Fruit fly (Drosophila melanogaster) whole organism, embryonic: Measurements from ENCODE around the gene CG3690.

Experiments
- Atf-2 ChIP-seq: fragments of 200-800 bp; sonication (Bioruptor generic); optimal IDR thresholded peaks from 2 replicates; lab custom pipeline; 2016; ENCODE audit warnings: missing biosample characterization, missing genetic modification characterization
- Awh ChIP-seq: fragments of 200-800 bp; sonication (Bioruptor generic); IDR thresholded peaks from 2 replicates; pipeline ENCODE4, ENCODE4 v1.3.6; 2022; ENCODE audit warnings: missing biosample characterization, missing genetic modification characterization
- BEAF-32 ChIP-seq: fragments of 200-800 bp; sonication (Bioruptor generic); optimal IDR thresholded peaks from 3 replicates; lab custom pipeline; 2017; ENCODE audit warnings: missing biosample characterization, missing genetic modification characterization, mild to moderate bottlenecking, moderate library complexity, missing genetic modification reagents
- Bteb2 ChIP-seq: fragments of 200-800 bp; sonication (Bioruptor generic); optimal IDR thresholded peaks from 2 replicates; lab custom pipeline; 2016; ENCODE audit warnings: missing biosample characterization, missing genetic modification characterization
- CG10959 ChIP-seq: fragments of 200-800 bp; sonication (Bioruptor generic); IDR thresholded peaks from 2 replicates; pipeline ENCODE4 v1.3.6; 2022; ENCODE audit warnings: missing biosample characterization, missing genetic modification characterization
- CG10979 ChIP-seq: fragments of 200-800 bp; sonication (Bioruptor generic); optimal IDR thresholded peaks from 2 replicates; lab custom pipeline; 2018; ENCODE audit warnings: missing biosample characterization, mild to moderate bottlenecking, missing genetic modification characterization, moderate library complexity
- CG12744 ChIP-seq: fragments of 200-800 bp; sonication (Bioruptor generic); optimal IDR thresholded peaks from 2 replicates; lab custom pipeline; 2016; ENCODE audit warnings: missing biosample characterization, missing genetic modification characterization
- CG15514 ChIP-seq: fragments of 200-800 bp; sonication (Bioruptor generic); optimal IDR thresholded peaks from 3 replicates; lab custom pipeline; 2017; ENCODE audit warnings: missing biosample characterization, missing genetic modification characterization, mild to moderate bottlenecking, moderate library complexity, missing genetic modification reagents
- CG17359 ChIP-seq: fragments of 200-800 bp; sonication (Bioruptor generic); optimal IDR thresholded peaks from 3 replicates; lab custom pipeline; 2018; ENCODE audit warnings: missing biosample characterization, mild to moderate bottlenecking, missing genetic modification characterization, moderate library complexity
- CG17829 ChIP-seq: fragments of 200-800 bp; optimal IDR thresholded peaks from 2 replicates; lab custom pipeline; 2019; ENCODE audit warnings: missing biosample characterization, mild to moderate bottlenecking, missing genetic modification characterization, moderate library complexity
- CG2889 ChIP-seq: fragments of 200-800 bp; sonication (Bioruptor generic); IDR thresholded peaks from 3 replicates; pipeline ENCODE4 v1.3.6; 2022; ENCODE audit warnings: missing biosample characterization, missing genetic modification characterization
- CG32532 ChIP-seq: fragments of 200-800 bp; sonication (Bioruptor generic); IDR thresholded peaks from 2 replicates; pipeline ENCODE4 v1.3.6; 2022; ENCODE audit warnings: missing biosample characterization, missing genetic modification characterization
- CG33213 ChIP-seq: fragments of 200-800 bp; sonication (Bioruptor generic); optimal IDR thresholded peaks from 3 replicates; lab custom pipeline; 2016; ENCODE audit warnings: missing biosample characterization, missing genetic modification characterization
- CG3407 ChIP-seq: fragments of 200-800 bp; sonication (Bioruptor generic); optimal IDR thresholded peaks from 2 replicates; lab custom pipeline; 2018; ENCODE audit warnings: missing biosample characterization, mild to moderate bottlenecking, missing genetic modification characterization
- CG3726 ChIP-seq: fragments of 200-800 bp; sonication (Bioruptor generic); IDR thresholded peaks from 3 replicates; pipeline ENCODE4, ENCODE4 v1.3.6; 2022; ENCODE audit warnings: missing biosample characterization, missing genetic modification characterization
- CG7786 ChIP-seq: fragments of 200-800 bp; sonication (Bioruptor generic); optimal IDR thresholded peaks from 2 replicates; lab custom pipeline; 2016; ENCODE audit warnings: missing biosample characterization, missing genetic modification characterization
- CG8388 ChIP-seq: fragments of 200-800 bp; sonication (Bioruptor generic); optimal IDR thresholded peaks from 2 replicates; lab custom pipeline; 2019; ENCODE audit warnings: missing biosample characterization, mild to moderate bottlenecking, missing genetic modification characterization, moderate library complexity
- CG9932 ChIP-seq: fragments of 200-800 bp; sonication (Bioruptor generic); IDR thresholded peaks from 2 replicates; pipeline ENCODE4 v1.3.6; 2022; ENCODE audit warnings: missing biosample characterization, missing genetic modification characterization
- Chrac-16 ChIP-seq: fragments of 200-800 bp; sonication (Bioruptor generic); optimal IDR thresholded peaks from 3 replicates; lab custom pipeline; 2016; ENCODE audit warnings: missing biosample characterization, missing genetic modification characterization
- Hr39 ChIP-seq: fragments of >200 bp; optimal IDR thresholded peaks from 2 replicates; lab custom pipeline; 2017
- Kr ChIP-seq: fragments of 200-800 bp; sonication (Bioruptor generic); optimal IDR thresholded peaks from 2 replicates; lab custom pipeline; 2017; ENCODE audit warnings: missing biosample characterization, mild to moderate bottlenecking, missing genetic modification characterization
- Mrtf ChIP-seq: fragments of 200-800 bp; sonication (Bioruptor generic); IDR thresholded peaks from 3 replicates; pipeline ENCODE4 v1.3.6; 2022; ENCODE audit warnings: missing biosample characterization, missing genetic modification characterization
- NC2α ChIP-seq: fragments of 200-800 bp; sonication (Bioruptor generic); optimal IDR thresholded peaks from 2 replicates; lab custom pipeline; 2016; ENCODE audit warnings: missing biosample characterization, missing genetic modification characterization
- Nf-YB ChIP-seq: fragments of 200-800 bp; sonication (Bioruptor generic); optimal IDR thresholded peaks from 3 replicates; lab custom pipeline; 2019; ENCODE audit warnings: missing biosample characterization, mild to moderate bottlenecking, missing genetic modification characterization, moderate library complexity
- PHDP ChIP-seq: fragments of 200-800 bp; sonication (Bioruptor generic); optimal IDR thresholded peaks from 3 replicates; lab custom pipeline; 2018; ENCODE audit warnings: missing biosample characterization, mild to moderate bottlenecking, missing genetic modification characterization, moderate library complexity
- Rfx ChIP-seq: fragments of 200-800 bp; sonication (Bioruptor generic); IDR thresholded peaks from 2 replicates; pipeline ENCODE4 v1.3.6; 2022; ENCODE audit warnings: missing biosample characterization, missing genetic modification characterization
- Scr ChIP-seq: fragments of 200-800 bp; sonication (Bioruptor generic); IDR thresholded peaks from 2 replicates; pipeline ENCODE4 v1.3.6; 2022; ENCODE audit warnings: missing biosample characterization, missing genetic modification characterization; ENCODE audit not compliant: partially characterized antibody
- Sry-β ChIP-seq: fragments of 200-800 bp; sonication (Bioruptor generic); optimal IDR thresholded peaks from 2 replicates; lab custom pipeline; 2018; ENCODE audit warnings: missing biosample characterization, mild to moderate bottlenecking, missing genetic modification characterization, moderate library complexity
- Taf1 ChIP-seq: fragments of 200-800 bp; sonication (Bioruptor generic); IDR thresholded peaks from 2 replicates; pipeline ENCODE4 v1.3.6; 2022; ENCODE audit warnings: missing biosample characterization, missing genetic modification characterization
- ac ChIP-seq: fragments of 200-800 bp; sonication (Bioruptor generic); optimal IDR thresholded peaks from 3 replicates; lab custom pipeline; 2017; ENCODE audit warnings: missing biosample characterization, mild to moderate bottlenecking, missing genetic modification characterization
- ara ChIP-seq: fragments of 200-800 bp; sonication (Bioruptor generic); IDR thresholded peaks from 2 replicates; pipeline ENCODE4 v1.3.6; 2022; ENCODE audit warnings: missing biosample characterization, missing genetic modification characterization
- croc ChIP-seq: fragments of 200-800 bp; sonication (Bioruptor generic); conservative IDR thresholded peaks from 3 replicates; pipeline ENCODE4 v1.3.6; 2022; ENCODE audit warnings: missing biosample characterization, missing genetic modification characterization
- eve ChIP-seq, 2 experiments: fragments of >200 bp; optimal IDR thresholded peaks; 2 replicates each; lab custom pipeline; 2017; ENCODE audit warnings: missing biosample characterization in 2 of 2, missing genetic modification characterization in 2 of 2
- ewg ChIP-seq: fragments of 200-800 bp; sonication (Bioruptor generic); optimal IDR thresholded peaks from 3 replicates; lab custom pipeline; 2017; ENCODE audit warnings: mild to moderate bottlenecking, missing biosample characterization, missing genetic modification reagents, missing genetic modification characterization
- maf-S ChIP-seq: fragments of 200-800 bp; sonication (Bioruptor generic); optimal IDR thresholded peaks from 2 replicates; lab custom pipeline; 2016; ENCODE audit warnings: missing biosample characterization, missing genetic modification characterization
- mam ChIP-seq: fragments of 200-800 bp; sonication (Bioruptor generic); optimal IDR thresholded peaks from 3 replicates; lab custom pipeline; 2016; ENCODE audit warnings: missing biosample characterization, missing genetic modification characterization
- pnt ChIP-seq: fragments of 200-800 bp; sonication (Bioruptor generic); optimal IDR thresholded peaks from 3 replicates; lab custom pipeline; 2016; ENCODE audit warnings: missing biosample characterization, missing genetic modification characterization
- pum ChIP-seq: fragments of 200-800 bp; sonication (Bioruptor generic); optimal IDR thresholded peaks from 2 replicates; lab custom pipeline; 2016; ENCODE audit warnings: missing biosample characterization, missing genetic modification characterization
- schlank ChIP-seq: fragments of 200-800 bp; sonication (Bioruptor generic); optimal IDR thresholded peaks from 2 replicates; lab custom pipeline; 2018; ENCODE audit warnings: missing biosample characterization, mild to moderate bottlenecking, missing genetic modification characterization
- sens ChIP-seq: fragments of 200-800 bp; sonication (Bioruptor generic); peaks from one replicate; lab custom pipeline; 2016; ENCODE audit warnings: missing biosample characterization, missing genetic modification characterization
- sima ChIP-seq: fragments of 200-800 bp; sonication (Bioruptor generic); optimal IDR thresholded peaks from 2 replicates; lab custom pipeline; 2016; ENCODE audit warnings: missing biosample characterization, missing genetic modification characterization
- ssp ChIP-seq: fragments of 200-800 bp; sonication (Bioruptor generic); IDR thresholded peaks from 2 replicates; pipeline ENCODE4 v1.3.6; 2022; ENCODE audit warnings: missing biosample characterization, missing genetic modification characterization
- tgo ChIP-seq: fragments of 200-800 bp; sonication (Bioruptor generic); IDR thresholded peaks from 3 replicates; pipeline ENCODE4 v1.3.6; 2022; ENCODE audit warnings: missing biosample characterization, missing genetic modification characterization
- tio ChIP-seq: fragments of 200-800 bp; sonication (Bioruptor generic); optimal IDR thresholded peaks from 2 replicates; lab custom pipeline; 2017; ENCODE audit warnings: missing biosample characterization, missing genetic modification characterization, inconsistent platforms
- vvl ChIP-seq: fragments of 200-800 bp; sonication (Bioruptor generic); IDR thresholded peaks from 2 replicates; pipeline ENCODE4 v1.3.6; 2022; ENCODE audit warnings: missing biosample characterization, missing genetic modification characterization
- zen ChIP-seq: fragments of 200-800 bp; sonication (Bioruptor generic); optimal IDR thresholded peaks from 3 replicates; lab custom pipeline; 2018; ENCODE audit warnings: missing biosample characterization, mild to moderate bottlenecking, missing genetic modification characterization, moderate library complexity
- zfh2 ChIP-seq: fragments of 200-800 bp; sonication (Bioruptor generic); optimal IDR thresholded peaks from 2 replicates; lab custom pipeline; 2016; ENCODE audit warnings: missing biosample characterization, missing genetic modification characterization

CG3690 gene

DNA sequence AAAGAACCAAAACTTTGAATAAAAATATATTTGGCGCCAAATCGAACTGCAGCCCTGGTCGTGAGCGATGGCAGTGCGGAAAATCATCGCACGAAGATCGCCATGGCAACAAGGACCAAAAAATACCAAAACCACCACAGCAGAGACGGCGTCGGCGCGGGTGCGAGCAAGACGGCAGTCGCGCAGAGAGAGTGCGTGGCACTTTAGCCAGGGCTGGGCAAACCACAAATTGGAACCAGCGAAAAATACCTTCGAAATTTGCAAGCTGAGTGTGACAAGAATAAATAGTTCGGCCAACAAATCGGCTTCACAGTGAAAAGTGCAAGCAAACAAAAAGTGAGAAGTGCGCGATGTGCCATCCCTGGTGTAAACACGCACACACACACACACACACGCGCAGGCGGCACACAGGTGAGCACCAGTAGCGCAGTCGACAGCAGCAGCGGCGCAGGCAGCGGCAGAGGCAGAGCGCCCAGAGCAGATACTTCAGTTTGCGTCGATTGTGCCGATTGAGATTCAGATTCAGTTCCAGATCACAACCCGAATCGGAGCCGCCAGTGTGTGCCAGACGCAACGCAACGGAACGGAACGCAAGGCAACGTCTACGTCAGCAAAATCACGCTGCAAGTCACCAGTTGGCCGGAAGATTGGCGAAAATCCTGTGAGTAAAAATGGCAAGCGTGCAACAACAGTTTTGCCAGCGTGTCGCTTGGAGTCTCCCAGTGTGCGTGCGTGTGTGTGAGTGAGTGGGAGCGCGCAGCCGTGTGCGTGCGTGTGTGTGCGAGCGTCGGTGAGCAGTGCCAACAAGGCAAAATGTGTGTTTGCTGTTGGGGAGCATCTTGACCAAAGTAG is 16.4 kb downstream of the CG3690 start, which contains the start of gene TRAM (continued):
- TF ChIP-seq maf-S (peak; percentile 97), CG17829 (tag; lab: Kevin White, UChicago) (peak; percentile 99), Mrtf (GFP tag; lab: Robert Waterston, UW) (peak; percentile 99), CG12744 (peak; percentile 98), zfh2 (peak; percentile 98), eve (GFP tag; optimal IDR thresholded peaks at IDR 0.05; lab: Kevin White, UChicago) (peak in 1 of 2 experiments; percentile 89), pum (GFP tag; lab: Kevin White, UChicago) (peak; percentile 98), Taf1 (GFP tag; lab: Robert Waterston, UW) (peak; percentile 97), sima (GFP tag; lab: Kevin White, UChicago) (peak; percentile 95), PHDP (tag; lab: Kevin White, UChicago) (peak; percentile 98), tgo (GFP tag; lab: Robert Waterston, UW) (peak; percentile 98), CG8388 (peak; percentile 97), mam (GFP tag; lab: Kevin White, UChicago) (peak; percentile 99), croc (GFP tag; lab: Robert Waterston, UW) (peak; percentile 99), Rfx (GFP tag; lab: Robert Waterston, UW) (peak; percentile 99), CG9932 (GFP tag; lab: Robert Waterston, UW) (peak; percentile 99), Chrac-16 (GFP tag; lab: Kevin White, UChicago) (peak; percentile 99), tio (GFP tag; lab: Kevin White, UChicago) (no peak), Awh (GFP tag; lab: Robert Waterston, UW) (peak; percentile 99), pnt (GFP tag; lab: Kevin White, UChicago) (peak; percentile 98), NC2α (GFP tag; lab: Kevin White, UChicago) (peak; percentile 98), Nf-YB (GFP tag; lab: Kevin White, UChicago) (peak; percentile 85), Scr (peak; percentile 83), zen (peak; percentile 95), sens (GFP tag; lab: Kevin White, UChicago) (peak; percentile 99), vvl (GFP tag; lab: Robert Waterston, UW) (peak; percentile 99), CG33213 (GFP tag; lab: Kevin White, UChicago) (peak; percentile 98), BEAF-32 (peak; percentile 87), CG15514 (GFP tag; lab: Kevin White, UChicago) (peak; percentile 98), CG32532 (GFP tag; lab: Robert Waterston, UW) (peak; percentile 100), Atf-2 (GFP tag; lab: Kevin White, UChicago) (peak; percentile 97), CG2889 (peak; percentile 99), CG3726 (GFP tag; lab: Robert Waterston, UW) (peak; percentile 99), Bteb2 (GFP tag; lab: Kevin White, UChicago) (peak; percentile 95), CG10979 (tag; lab: Kevin White, UChicago) (peak; percentile 97), CG7786 (GFP tag; lab: Kevin White, UChicago) (peak; percentile 98), ac (GFP tag; lab: Kevin White, UChicago) (peak; percentile 95), Kr (GFP tag; lab: Kevin White, UChicago) (peak; percentile 92), CG17359 (tag; lab: Kevin White, UChicago) (peak; percentile 98), ssp (GFP tag; lab: Robert Waterston, UW) (peak; percentile 94), schlank (peak; percentile 97), CG3407 (GFP tag; lab: Kevin White, UChicago) (peak; percentile 97), Hr39 (lab: Kevin White, UChicago) (peak; percentile 97), ewg (GFP tag; lab: Kevin White, UChicago) (peak; percentile 99), Sry-β (peak; percentile 66), CG10959 (peak; percentile 98), ara (peak; percentile 99)
